Worm (Caenorhabditis elegans) whole organism, early embryonic: ENCODE measurements around the gene C32D5.7.

ENCODE experiments used
- B0310.2 ChIP-seq: sonication (generic microtip); optimal IDR thresholded peaks from 2 replicates; lab custom pipeline; 2016; ENCODE audit warnings: mild to moderate bottlenecking, missing genetic modification characterization, missing compliant biosample characterization
- F13C5.2 ChIP-seq: sonication (generic microtip); optimal IDR thresholded peaks from 2 replicates; lab custom pipeline; 2017; ENCODE audit warnings: mild to moderate bottlenecking, missing genetic modification characterization, inconsistent platforms, missing compliant biosample characterization
- ama-1 ChIP-seq: fragments of 150-350 bp; optimal IDR thresholded peaks from 2 replicates; lab custom pipeline; 2014
- ceh-13 ChIP-seq: fragments of 200-800 bp; sonication (Bioruptor generic); optimal IDR thresholded peaks from 2 replicates; lab custom pipeline; 2018; ENCODE audit warnings: mild to moderate bottlenecking, missing genetic modification characterization, missing compliant biosample characterization
- ceh-36 ChIP-seq: sonication (generic microtip); optimal IDR thresholded peaks from 2 replicates; lab custom pipeline; 2016; ENCODE audit warnings: missing genetic modification characterization, inconsistent platforms, missing compliant biosample characterization
- ets-7 ChIP-seq: sonication (generic microtip); optimal IDR thresholded peaks from 2 replicates; lab custom pipeline; 2016; ENCODE audit warnings: missing genotype, missing genetic modification characterization, missing compliant biosample characterization
- flt-1 ChIP-seq: fragments of 200-800 bp; sonication (Bioruptor generic); IDR thresholded peaks from 2 replicates; pipeline ENCODE4 v1.3.6; 2022; ENCODE audit warnings: missing genetic modification characterization, missing compliant biosample characterization
- hmbx-1 ChIP-seq: sonication (generic microtip); optimal IDR thresholded peaks from 2 replicates; lab custom pipeline; 2016; ENCODE audit warnings: mild to moderate bottlenecking, missing genetic modification characterization, missing compliant biosample characterization
- hmg-4 ChIP-seq: fragments of 200-800 bp; sonication (Bioruptor generic); optimal IDR thresholded peaks from 2 replicates; lab custom pipeline; 2018; ENCODE audit warnings: mild to moderate bottlenecking, missing genetic modification characterization, missing compliant biosample characterization
- pes-1 ChIP-seq: fragments of 200-800 bp; sonication (Bioruptor generic); IDR thresholded peaks from 2 replicates; pipeline ENCODE4 v1.3.6; 2022; ENCODE audit warnings: missing genetic modification reagents, missing genetic modification characterization, missing compliant biosample characterization
- scrt-1 ChIP-seq: fragments of 200-800 bp; sonication (Bioruptor generic); IDR thresholded peaks from 2 replicates; pipeline ENCODE4 v1.3.6; 2022; ENCODE audit warnings: missing genetic modification characterization, missing compliant biosample characterization
- tbx-11 ChIP-seq: fragments of 200-800 bp; sonication (Bioruptor generic); IDR thresholded peaks from 2 replicates; pipeline ENCODE4 v1.3.6; 2022; ENCODE audit warnings: missing genetic modification characterization, missing compliant biosample characterization
- tra-4 ChIP-seq: sonication (generic microtip); optimal IDR thresholded peaks from 2 replicates; lab custom pipeline; 2017; ENCODE audit warnings: missing genetic modification characterization, missing compliant biosample characterization

- TF ChIP-seq ceh-36 (no peak), tbx-11 (GFP tag; lab: Robert Waterston, UW) (no peak), flt-1 (GFP tag; lab: Robert Waterston, UW) (no peak), hmg-4 (GFP tag; lab: Kevin White, UChicago) (no peak), ama-1 (lab: Kevin White, UChicago) (no peak), ets-7 (no peak), tra-4 (no peak), F13C5.2 (tag; lab: Kevin White, UChicago) (no peak), ceh-13 (no peak), pes-1 (GFP tag; lab: Robert Waterston, UW) (no peak), B0310.2 (tag; lab: Kevin White, UChicago) (no peak), scrt-1 (GFP tag; lab: Robert Waterston, UW) (no peak), hmbx-1 (tag; lab: Kevin White, UChicago) (no peak)
These were observed 36.6 kb downstream of the C32D5.7 start, which contains the start of gene C29F5.1 for ce11 chrII:6303209-6303740.
